Worm (Caenorhabditis elegans) whole organism, L2 larva: ENCODE results near the gene che-12.

Experiments
- F13H6.1 ChIP-seq: sonication (generic microtip); optimal IDR thresholded peaks from 2 replicates; lab custom pipeline; 2016; ENCODE audit warnings: missing genetic modification characterization, missing compliant biosample characterization
- R02D3.7 ChIP-seq: fragments of 150-350 bp; optimal IDR thresholded peaks from 2 replicates; lab custom pipeline; 2014; ENCODE audit warnings: missing biosample characterization, missing genetic modification characterization
- Y55F3AM.14 ChIP-seq: fragments of 200-800 bp; sonication (Bioruptor generic); optimal IDR thresholded peaks from 2 replicates; lab custom pipeline; 2018; ENCODE audit warnings: mild to moderate bottlenecking, missing genetic modification characterization, missing compliant biosample characterization
- ZK546.5 ChIP-seq: sonication (generic microtip); optimal IDR thresholded peaks from 2 replicates; lab custom pipeline; 2017; ENCODE audit warnings: missing biosample characterization, missing genetic modification characterization
- alr-1 ChIP-seq: fragments of 150-350 bp; optimal IDR thresholded peaks from 2 replicates; lab custom pipeline; 2014; ENCODE audit warnings: missing biosample characterization, missing genetic modification characterization
- aly-2 ChIP-seq: fragments of 150-350 bp; optimal IDR thresholded peaks from 2 replicates; lab custom pipeline; 2014; ENCODE audit warnings: missing biosample characterization, missing genetic modification characterization
- ama-1 ChIP-seq: fragments of 150-350 bp; optimal IDR thresholded peaks from 2 replicates; lab custom pipeline; 2018; ENCODE audit warnings: inconsistent platforms
- ceh-16 ChIP-seq: fragments of 150-350 bp; optimal IDR thresholded peaks from 2 replicates; lab custom pipeline; 2014; ENCODE audit warnings: missing biosample characterization, missing genetic modification characterization
- ceh-82 ChIP-seq: fragments of 150-350 bp; optimal IDR thresholded peaks from 2 replicates; lab custom pipeline; 2014; ENCODE audit warnings: missing biosample characterization, missing genetic modification characterization
- crh-2 ChIP-seq: sonication (generic microtip); optimal IDR thresholded peaks from 2 replicates; lab custom pipeline; 2017; ENCODE audit warnings: missing biosample characterization, missing genetic modification characterization
- dmd-4 ChIP-seq: sonication (generic microtip); optimal IDR thresholded peaks from 2 replicates; lab custom pipeline; 2017; ENCODE audit warnings: missing biosample characterization, missing genetic modification characterization
- egl-27 ChIP-seq: sonication (generic microtip); optimal IDR thresholded peaks from 3 replicates; lab custom pipeline; 2017; ENCODE audit warnings: missing biosample characterization, missing genetic modification reagents, missing genetic modification characterization
- elt-1 ChIP-seq: fragments of 150-350 bp; optimal IDR thresholded peaks from 2 replicates; lab custom pipeline; 2014; ENCODE audit warnings: missing biosample characterization, missing genetic modification characterization
- elt-3 ChIP-seq: sonication (generic microtip); optimal IDR thresholded peaks from 2 replicates; lab custom pipeline; 2017; ENCODE audit warnings: missing biosample characterization, missing genetic modification characterization
- fos-1 ChIP-seq: fragments of 150-350 bp; optimal IDR thresholded peaks from 2 replicates; lab custom pipeline; 2014; ENCODE audit warnings: missing biosample characterization, missing genetic modification characterization
- gmeb-1 ChIP-seq: fragments of 150-350 bp; optimal IDR thresholded peaks from 2 replicates; lab custom pipeline; 2014; ENCODE audit warnings: missing biosample characterization, missing genetic modification characterization
- lin-11 ChIP-seq: fragments of 150-350 bp; sonication (generic microtip); optimal IDR thresholded peaks from 2 replicates; lab custom pipeline; 2014; ENCODE audit warnings: missing biosample characterization, missing genetic modification characterization, inconsistent platforms, mixed read lengths
- lin-13 ChIP-seq: fragments of 150-350 bp; optimal IDR thresholded peaks from 2 replicates; lab custom pipeline; 2014; ENCODE audit warnings: missing biosample characterization, missing genetic modification reagents, missing genetic modification characterization
- lin-39 ChIP-seq: fragments of 150-350 bp; optimal IDR thresholded peaks from 2 replicates; lab custom pipeline; 2014; ENCODE audit warnings: missing biosample characterization, missing genetic modification reagents, missing genetic modification characterization
- lsy-2 ChIP-seq, 2 experiments: fragments of 150-350 bp in 1 of 2; sonication (generic microtip) in 1 of 2; optimal IDR thresholded peaks; 2 replicates each; lab custom pipeline; 2014 to 2017; ENCODE audit warnings: missing biosample characterization in 2 of 2, missing genetic modification characterization in 2 of 2
- mab-5 ChIP-seq: fragments of 150-350 bp; optimal IDR thresholded peaks from 2 replicates; lab custom pipeline; 2014; ENCODE audit warnings: missing biosample characterization, missing genetic modification characterization
- mbf-1 ChIP-seq: sonication (generic microtip); optimal IDR thresholded peaks from 2 replicates; lab custom pipeline; 2017; ENCODE audit warnings: missing biosample characterization, missing genetic modification characterization
- mdl-1 ChIP-seq, 2 experiments: fragments of 150-350 bp in 1 of 2; sonication (generic microtip) in 1 of 2; optimal IDR thresholded peaks; 2 replicates each; lab custom pipeline; 2017; ENCODE audit warnings: missing biosample characterization in 2 of 2, missing genetic modification characterization in 2 of 2
- nhr-10 ChIP-seq: sonication (generic microtip); optimal IDR thresholded peaks from 2 replicates; lab custom pipeline; 2017; ENCODE audit warnings: missing biosample characterization, missing genetic modification characterization
- nhr-11 ChIP-seq: fragments of 150-350 bp; optimal IDR thresholded peaks from 2 replicates; lab custom pipeline; 2014; ENCODE audit warnings: missing biosample characterization, missing genetic modification characterization
- nhr-12 ChIP-seq: fragments of 150-350 bp; optimal IDR thresholded peaks from 2 replicates; lab custom pipeline; 2014; ENCODE audit warnings: missing biosample characterization, missing genetic modification characterization
- nhr-21 ChIP-seq: fragments of 150-350 bp; optimal IDR thresholded peaks from 2 replicates; lab custom pipeline; 2014; ENCODE audit warnings: missing biosample characterization, missing genetic modification characterization
- nhr-23 ChIP-seq: fragments of 150-350 bp; optimal IDR thresholded peaks from 2 replicates; lab custom pipeline; 2014; ENCODE audit warnings: missing biosample characterization, missing genetic modification reagents, missing genetic modification characterization
- nhr-237 ChIP-seq: fragments of 150-350 bp; optimal IDR thresholded peaks from 2 replicates; lab custom pipeline; 2014; ENCODE audit warnings: missing biosample characterization, missing genetic modification characterization
- nhr-25 ChIP-seq: fragments of 150-350 bp; sonication (generic microtip); optimal IDR thresholded peaks from 3 replicates; lab custom pipeline; 2014; ENCODE audit warnings: missing biosample characterization, missing genetic modification characterization
- nhr-6 ChIP-seq: fragments of 150-350 bp; optimal IDR thresholded peaks from 2 replicates; lab custom pipeline; 2014; ENCODE audit warnings: missing biosample characterization, missing genetic modification characterization
- nhr-77 ChIP-seq: fragments of 150-350 bp; optimal IDR thresholded peaks from 2 replicates; lab custom pipeline; 2014; ENCODE audit warnings: missing biosample characterization, missing genetic modification characterization
- peb-1 ChIP-seq: fragments of 150-350 bp; optimal IDR thresholded peaks from 2 replicates; lab custom pipeline; 2014; ENCODE audit warnings: missing biosample characterization, missing genetic modification characterization
- sem-4 ChIP-seq: fragments of 150-350 bp; optimal IDR thresholded peaks from 2 replicates; lab custom pipeline; 2014; ENCODE audit warnings: missing biosample characterization, missing genetic modification reagents, missing genetic modification characterization
- skn-1 ChIP-seq: sonication (generic microtip); optimal IDR thresholded peaks from 2 replicates; lab custom pipeline; 2017; ENCODE audit warnings: missing biosample characterization, missing genetic modification characterization
- sma-9 ChIP-seq, 2 experiments: fragments of 150-350 bp in 1 of 2; sonication (generic microtip) in 1 of 2; optimal IDR thresholded peaks; 2 replicates each; lab custom pipeline; 2014 to 2016; ENCODE audit warnings: missing genetic modification characterization in 2 of 2, mild to moderate bottlenecking in 1 of 2, missing biosample characterization in 1 of 2, missing compliant biosample characterization in 1 of 2, missing genetic modification reagents in 1 of 2, moderate library complexity in 1 of 2
- snpc-4 ChIP-seq: fragments of 150-350 bp; optimal IDR thresholded peaks from 2 replicates; lab custom pipeline; 2014; ENCODE audit warnings: missing biosample characterization, missing genetic modification characterization
- unc-55 ChIP-seq: fragments of 150-350 bp; sonication (generic microtip); optimal IDR thresholded peaks from 3 replicates; lab custom pipeline; 2014; ENCODE audit warnings: missing biosample characterization, missing genetic modification reagents, missing genetic modification characterization
- unc-62 ChIP-seq: fragments of 150-350 bp; optimal IDR thresholded peaks from 2 replicates; lab custom pipeline; 2014; ENCODE audit warnings: missing biosample characterization, missing genetic modification reagents, missing genetic modification characterization
- ztf-1 ChIP-seq: fragments of 200-800 bp; sonication (Bioruptor generic); conservative IDR thresholded peaks from 2 replicates; pipeline ENCODE4 v1.3.6; 2022; ENCODE audit warnings: missing genetic modification characterization, missing compliant biosample characterization
- ztf-11 ChIP-seq: sonication (generic microtip); optimal IDR thresholded peaks from 2 replicates; lab custom pipeline; 2017; ENCODE audit warnings: missing biosample characterization, missing genetic modification characterization
- ztf-4 ChIP-seq: fragments of 150-350 bp; optimal IDR thresholded peaks from 2 replicates; lab custom pipeline; 2014; ENCODE audit warnings: missing biosample characterization, missing genetic modification characterization

The che-12 gene

ce11 chrV:10280112-10280511 is 27.1 kb downstream of the che-12 start:
- TF ChIP-seq unc-55 (GFP tag; lab: Kevin White, UChicago) (no peak), crh-2 (peak; percentile 12), nhr-11 (tag; lab: Kevin White, UChicago) (no peak), lsy-2 (tag; optimal IDR thresholded peaks at IDR 0.05; lab: Kevin White, UChicago) (no peak), fos-1 (tag; lab: Kevin White, UChicago) (peak; percentile 70), sma-9 (GFP tag; optimal IDR thresholded peaks at IDR 0.05; lab: Kevin White, UChicago) (peak; percentile 24), sma-9 (tag; optimal IDR thresholded peaks at IDR 0.05; lab: Kevin White, UChicago) (no peak), ceh-82 (tag; lab: Kevin White, UChicago) (no peak), snpc-4 (tag; lab: Kevin White, UChicago) (no peak), unc-62 (GFP tag; lab: Kevin White, UChicago) (no peak), gmeb-1 (tag; lab: Kevin White, UChicago) (peak; percentile 47)

- TF ChIP-seq sma-9 (GFP tag; optimal IDR thresholded peaks at IDR 0.05; lab: Kevin White, UChicago) (peak; percentile 35), sma-9 (tag; optimal IDR thresholded peaks at IDR 0.05; lab: Kevin White, UChicago) (no peak), fos-1 (tag; lab: Kevin White, UChicago) (peak; percentile 95), unc-55 (GFP tag; lab: Kevin White, UChicago) (no peak), elt-1 (tag; lab: Kevin White, UChicago) (no peak)
Observed at ce11 chrV:10277579-10277978, 29.6 kb downstream of the che-12 start, which contains the start of gene lys-1. lys-1 (plus strand) TSS chrV:10277904.

ce11 chrV:10276038-10276437 is 31.1 kb downstream of the che-12 start:
- no peak for TF ChIP-seq ama-1 (lab: Kevin White, UChicago)
- TF ChIP-seq nhr-237 (tag; lab: Kevin White, UChicago): no peak
- no peak for TF ChIP-seq nhr-21 (tag; lab: Kevin White, UChicago)
- TF ChIP-seq lin-13: no peak
- no peak for TF ChIP-seq alr-1 (tag; lab: Kevin White, UChicago)
- TF ChIP-seq R02D3.7 (tag; lab: Kevin White, UChicago): no peak

ce11 chrV:10275619-10276018 is 31.6 kb downstream of the che-12 start, which contains the start of gene Y22F5A.11:
Y22F5A.11 (minus strand) TSS chrV:10275646.
- TF ChIP-seq nhr-25: no peak
- TF ChIP-seq snpc-4 (tag; lab: Kevin White, UChicago): peak; percentile 51
- TF ChIP-seq unc-55 (GFP tag; lab: Kevin White, UChicago): peak; percentile 37
- TF ChIP-seq lsy-2 (tag; optimal IDR thresholded peaks at IDR 0.05; lab: Kevin White, UChicago): peak in 1 of 2 experiments; percentile 22

- TF ChIP-seq sem-4 (no peak), ztf-11 (tag; lab: Kevin White, UChicago) (no peak), mdl-1 (tag; optimal IDR thresholded peaks at IDR 0.05; lab: Kevin White, UChicago) (peak in 1 of 2 experiments; percentile 74), ztf-4 (tag; lab: Kevin White, UChicago) (peak; percentile 37), skn-1 (tag; lab: Kevin White, UChicago) (no peak), fos-1 (tag; lab: Kevin White, UChicago) (no peak), nhr-25 (no peak), R02D3.7 (tag; lab: Kevin White, UChicago) (no peak), peb-1 (tag; lab: Kevin White, UChicago) (no peak), egl-27 (tag; lab: Kevin White, UChicago) (peak; percentile 36), nhr-77 (no peak), lin-13 (peak; percentile 40), nhr-10 (tag; lab: Kevin White, UChicago) (no peak), nhr-11 (tag; lab: Kevin White, UChicago) (no peak), ama-1 (lab: Kevin White, UChicago) (no peak), ZK546.5 (tag; lab: Kevin White, UChicago) (no peak), nhr-237 (tag; lab: Kevin White, UChicago) (no peak), ceh-16 (tag; lab: Kevin White, UChicago) (no peak), nhr-6 (tag; lab: Kevin White, UChicago) (peak; percentile 62), mbf-1 (tag; lab: Kevin White, UChicago) (no peak), snpc-4 (tag; lab: Kevin White, UChicago) (peak; percentile 15), unc-55 (GFP tag; lab: Kevin White, UChicago) (peak; percentile 87), nhr-23 (tag; lab: Kevin White, UChicago) (no peak), mab-5 (tag; lab: Kevin White, UChicago) (peak; percentile 14), lin-11 (tag; lab: Kevin White, UChicago) (peak; percentile 22), dmd-4 (tag; lab: Kevin White, UChicago) (no peak), ztf-1 (GFP tag; lab: Robert Waterston, UW) (no peak), lsy-2 (tag; optimal IDR thresholded peaks at IDR 0.05; lab: Kevin White, UChicago) (peak in 1 of 2 experiments; percentile 67), sma-9 (GFP tag; optimal IDR thresholded peaks at IDR 0.05; lab: Kevin White, UChicago) (peak; percentile 60), sma-9 (tag; optimal IDR thresholded peaks at IDR 0.05; lab: Kevin White, UChicago) (no peak), lin-39 (no peak), elt-3 (tag; lab: Kevin White, UChicago) (no peak), crh-2 (peak; percentile 46), nhr-21 (tag; lab: Kevin White, UChicago) (no peak), aly-2 (tag; lab: Kevin White, UChicago) (no peak), Y55F3AM.14 (GFP tag; lab: Kevin White, UChicago) (peak; percentile 25), F13H6.1 (tag; lab: Kevin White, UChicago) (peak; percentile 62), nhr-12 (tag; lab: Kevin White, UChicago) (no peak), gmeb-1 (tag; lab: Kevin White, UChicago) (no peak)
Observed at ce11 chrV:10273837-10274236, 33.3 kb downstream of the che-12 start.
